Fruit fly (Drosophila melanogaster) whole organism, wandering third instar larva: ENCODE results near the gene SdhC.

ENCODE experiments used
- CG32264 ChIP-seq: fragments of 200-800 bp; sonication (Bioruptor generic); optimal IDR thresholded peaks from 2 replicates; lab custom pipeline; 2016; ENCODE audit warnings: missing biosample characterization, missing genetic modification characterization
- CG9705 ChIP-seq: fragments of 200-800 bp; sonication (Bioruptor generic); optimal IDR thresholded peaks from 2 replicates; lab custom pipeline; 2018; ENCODE audit warnings: missing biosample characterization, mild to moderate bottlenecking, missing genetic modification characterization
- Dfd ChIP-seq: fragments of >200 bp; optimal IDR thresholded peaks from 2 replicates; lab custom pipeline; 2017; ENCODE audit warnings: missing biosample characterization, missing genetic modification characterization
- Dif ChIP-seq: fragments of 200-275, 200-300 bp; sonication (Bioruptor generic); optimal IDR thresholded peaks from 2 replicates; lab custom pipeline; 2018; ENCODE audit warnings: missing biosample characterization, missing genetic modification characterization; ENCODE audit not compliant: partially characterized antibody
- HLH106 ChIP-seq: fragments of 200-800 bp; optimal IDR thresholded peaks from 3 replicates; lab custom pipeline; 2019; ENCODE audit warnings: missing biosample characterization, mild to moderate bottlenecking, missing genetic modification characterization, moderate library complexity
- Jra ChIP-seq: sonication (Bioruptor generic); optimal IDR thresholded peaks from 2 replicates; lab custom pipeline; 2016; ENCODE audit warnings: missing biosample characterization, missing genetic modification characterization
- brk ChIP-seq: fragments of 200-800 bp; sonication (Bioruptor generic); optimal IDR thresholded peaks from 2 replicates; lab custom pipeline; 2016; ENCODE audit warnings: missing biosample characterization, mild to moderate bottlenecking, missing genetic modification characterization
- dmrt93B ChIP-seq: fragments of 200-800 bp; sonication (Bioruptor generic); optimal IDR thresholded peaks from 2 replicates; lab custom pipeline; 2018; ENCODE audit warnings: missing biosample characterization, mild to moderate bottlenecking, missing genetic modification characterization
- jim ChIP-seq: fragments of 175-275, 200-325 bp; sonication (Bioruptor generic); optimal IDR thresholded peaks from 2 replicates; lab custom pipeline; 2016; ENCODE audit warnings: missing biosample characterization, mild to moderate bottlenecking, missing genetic modification characterization
- lola ChIP-seq: fragments of >200 bp; optimal IDR thresholded peaks from 2 replicates; lab custom pipeline; 2017; ENCODE audit warnings: missing biosample characterization, missing genetic modification characterization
- psq ChIP-seq: fragments of 200-800 bp; sonication (Bioruptor generic); optimal IDR thresholded peaks from 3 replicates; lab custom pipeline; 2017; ENCODE audit warnings: missing biosample characterization, mild to moderate bottlenecking, missing genetic modification characterization, moderate library complexity
- sage ChIP-seq: fragments of 200-800 bp; sonication (Bioruptor generic); optimal IDR thresholded peaks from 2 replicates; lab custom pipeline; 2016; ENCODE audit warnings: missing biosample characterization, mild to moderate bottlenecking, missing genetic modification characterization
- tai ChIP-seq: sonication (Bioruptor generic); optimal IDR thresholded peaks from 2 replicates; lab custom pipeline; 2016; ENCODE audit warnings: missing biosample characterization, missing genetic modification characterization
- usp ChIP-seq: fragments of >200 bp; optimal IDR thresholded peaks from 2 replicates; lab custom pipeline; 2017; ENCODE audit warnings: missing biosample characterization, missing genetic modification characterization

DNA sequence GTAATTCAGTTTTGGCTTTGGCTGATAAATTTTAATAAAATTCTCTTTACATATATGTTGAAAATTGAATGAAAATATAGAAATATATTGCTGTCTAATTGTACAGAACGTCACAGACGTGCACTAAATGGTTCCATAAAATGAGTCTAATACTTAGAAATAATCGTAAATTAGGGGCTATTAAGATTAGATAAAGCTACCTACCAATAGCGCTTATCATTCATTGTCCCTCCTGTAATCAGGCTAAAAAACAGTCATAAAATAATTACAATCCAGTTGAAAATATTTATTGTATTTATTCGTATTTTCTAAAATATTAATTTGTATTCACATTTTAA lies 36.5 kb downstream of the SdhC start:
- TF ChIP-seq lola (GFP tag; lab: Kevin White, UChicago), result no peak
- no peak for TF ChIP-seq tai (GFP tag; lab: Kevin White, UChicago)
- TF ChIP-seq HLH106 (tag; lab: Kevin White, UChicago), result no peak
- no peak for TF ChIP-seq Dfd (GFP tag; lab: Kevin White, UChicago)
- TF ChIP-seq brk (GFP tag; lab: Kevin White, UChicago), result no peak
- TF ChIP-seq usp (GFP tag; lab: Kevin White, UChicago), result no peak
- TF ChIP-seq psq (GFP tag; lab: Kevin White, UChicago), result no peak
- TF ChIP-seq sage (GFP tag; lab: Kevin White, UChicago), result no peak
- TF ChIP-seq Dif (GFP tag; lab: Kevin White, UChicago), result no peak
- no peak for TF ChIP-seq Jra (GFP tag; lab: Kevin White, UChicago)
- no peak for TF ChIP-seq dmrt93B
- TF ChIP-seq jim (GFP tag; lab: Kevin White, UChicago), result no peak
- no peak for TF ChIP-seq CG9705
- no peak for TF ChIP-seq CG32264 (GFP tag; lab: Kevin White, UChicago)
